Worm (Caenorhabditis elegans) whole organism, L4/young adult: ENCODE results near the gene nlp-13.

Experiments
- dao-5 ChIP-seq: sonication (generic microtip); optimal IDR thresholded peaks from 2 replicates; lab custom pipeline; 2016; ENCODE audit warnings: missing genotype, missing genetic modification characterization, moderate library complexity, missing compliant biosample characterization
- him-1 ChIP-seq: sonication (generic microtip); optimal IDR thresholded peaks from 2 replicates; lab custom pipeline; 2016; ENCODE audit warnings: missing genotype, missing genetic modification reagents, missing genetic modification characterization, missing compliant biosample characterization

DNA sequence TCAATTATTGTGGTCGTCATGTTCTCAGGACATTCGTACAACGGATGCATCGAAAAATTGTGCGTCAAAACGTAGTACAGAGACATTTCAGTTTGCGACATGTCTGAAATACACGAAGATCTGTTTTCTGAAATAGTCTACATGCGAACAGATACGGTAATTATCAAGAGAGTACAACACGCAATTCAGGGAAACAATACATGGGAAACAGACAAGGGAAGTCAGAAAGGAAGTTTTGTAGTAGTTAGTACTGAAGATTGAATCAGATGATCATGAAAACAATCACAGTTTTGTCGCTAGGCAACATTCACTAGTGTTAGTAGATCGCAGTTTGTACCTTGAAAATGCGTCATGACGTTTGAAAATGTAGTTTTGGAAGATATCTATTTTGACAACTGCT is 13.8 kb downstream of the nlp-13 start, which contains the start of gene srt-13:
- no peak for TF ChIP-seq him-1 (tag; lab: Kevin White, UChicago)
- no peak for TF ChIP-seq dao-5 (tag; lab: Kevin White, UChicago)
